Worm (Caenorhabditis elegans) whole organism, young adult: Measurements from ENCODE around the gene mmcm-1.
A peak's percentile ranks its signal among the peaks of the same experiment; 100 is the strongest.

Source experiments
- B0261.1 ChIP-seq: sonication (generic microtip); optimal IDR thresholded peaks from 2 replicates; lab custom pipeline; 2016; ENCODE audit warnings: mild to moderate bottlenecking, missing genetic modification characterization, moderate library complexity, missing compliant biosample characterization
- C17E4.6 ChIP-seq: fragments of 200-800 bp; sonication (Bioruptor generic); IDR thresholded peaks from 2 replicates; pipeline ENCODE4 v1.3.6; 2022; ENCODE audit warnings: missing genetic modification reagents, missing genetic modification characterization, missing compliant biosample characterization
- F37B4.10 ChIP-seq: fragments of 200-800 bp; sonication (Bioruptor generic); IDR thresholded peaks from 2 replicates; pipeline ENCODE4 v1.3.6; 2022; ENCODE audit warnings: missing genetic modification characterization, missing compliant biosample characterization
- F39B2.1 ChIP-seq: fragments of 200-800 bp; sonication (Bioruptor generic); IDR thresholded peaks from 2 replicates; pipeline ENCODE4 v1.3.6; 2022; ENCODE audit warnings: missing genetic modification reagents, missing genetic modification characterization, missing compliant biosample characterization
- F52B5.7 ChIP-seq: sonication (generic microtip); optimal IDR thresholded peaks from 2 replicates; lab custom pipeline; 2016; ENCODE audit warnings: mild to moderate bottlenecking, missing genetic modification characterization, missing compliant biosample characterization
- F57C9.4 ChIP-seq: sonication (generic microtip); optimal IDR thresholded peaks from 2 replicates; lab custom pipeline; 2017; ENCODE audit warnings: mild to moderate bottlenecking, missing genetic modification characterization, missing compliant biosample characterization
- K12H6.12 ChIP-seq: fragments of 200-800 bp; sonication (Bioruptor generic); optimal IDR thresholded peaks from 2 replicates; lab custom pipeline; 2018; ENCODE audit warnings: mild to moderate bottlenecking, missing genetic modification characterization, missing compliant biosample characterization
- T26A5.8 ChIP-seq: sonication (generic microtip); optimal IDR thresholded peaks from 2 replicates; lab custom pipeline; 2016; ENCODE audit warnings: missing genetic modification characterization, missing compliant biosample characterization
- Y53G8AR.9 ChIP-seq: fragments of 200-800 bp; sonication (Bioruptor generic); conservative IDR thresholded peaks from 2 replicates; pipeline ENCODE4 v1.3.6; 2022; ENCODE audit warnings: missing genetic modification reagents, missing genetic modification characterization, missing compliant biosample characterization
- Y79H2A.3 ChIP-seq: fragments of 200-800 bp; sonication (Bioruptor generic); conservative IDR thresholded peaks from 2 replicates; pipeline ENCODE4 v1.3.6; 2022; ENCODE audit warnings: missing genetic modification reagents, missing genetic modification characterization, missing compliant biosample characterization
- Y95B8A.8 ChIP-seq: fragments of 200-800 bp; sonication (Bioruptor generic); IDR thresholded peaks from 2 replicates; pipeline ENCODE4 v1.3.6; 2022; ENCODE audit warnings: missing genetic modification reagents, missing genetic modification characterization, missing compliant biosample characterization
- ZK185.1 ChIP-seq: sonication (generic microtip); optimal IDR thresholded peaks from 2 replicates; lab custom pipeline; 2016; ENCODE audit warnings: mild to moderate bottlenecking, missing genetic modification characterization, missing compliant biosample characterization; ENCODE audit not compliant: poor library complexity, severe bottlenecking
- attf-5 ChIP-seq: fragments of 200-800 bp; sonication (Bioruptor generic); optimal IDR thresholded peaks from 2 replicates; lab custom pipeline; 2018; ENCODE audit warnings: mild to moderate bottlenecking, missing genetic modification characterization, missing compliant biosample characterization
- attf-6 ChIP-seq: fragments of 200-800 bp; sonication (Bioruptor generic); IDR thresholded peaks from 2 replicates; pipeline ENCODE4 v1.3.6; 2022; ENCODE audit warnings: missing genetic modification reagents, missing genetic modification characterization, missing compliant biosample characterization
- ccch-3 ChIP-seq: fragments of 200-800 bp; sonication (Bioruptor generic); optimal IDR thresholded peaks from 2 replicates; lab custom pipeline; 2018; ENCODE audit warnings: mild to moderate bottlenecking, missing genetic modification characterization, missing compliant biosample characterization
- cebp-1 ChIP-seq, 2 experiments: fragments of 200-800 bp in 1 of 2; sonication (Bioruptor generic) in 1 of 2; sonication (generic microtip) in 1 of 2; IDR thresholded peaks in 1 of 2; optimal IDR thresholded peaks in 1 of 2; 2 replicates each; pipeline versions ENCODE4 v1.3.6 to Lab custom; 2017 to 2022; ENCODE audit warnings: missing compliant biosample characterization in 2 of 2, missing genetic modification characterization in 2 of 2, mild to moderate bottlenecking in 1 of 2, missing genetic modification reagents in 1 of 2, moderate library complexity in 1 of 2
- cebp-2 ChIP-seq: fragments of 200-800 bp; sonication (Bioruptor generic); IDR thresholded peaks from 2 replicates; pipeline ENCODE4 v1.3.6; 2022; ENCODE audit warnings: missing genetic modification characterization, missing compliant biosample characterization
- ceh-40 ChIP-seq: fragments of 200-800 bp; sonication (Bioruptor generic); IDR thresholded peaks from 2 replicates; pipeline ENCODE4 v1.3.6; 2022; ENCODE audit warnings: missing genetic modification characterization, missing compliant biosample characterization
- ceh-58 ChIP-seq: fragments of 200-800 bp; sonication (Bioruptor generic); IDR thresholded peaks from 2 replicates; pipeline ENCODE4 v1.3.6; 2022; ENCODE audit warnings: missing genetic modification characterization, missing compliant biosample characterization
- ceh-79 ChIP-seq: sonication (generic microtip); optimal IDR thresholded peaks from 2 replicates; lab custom pipeline; 2017; ENCODE audit warnings: mild to moderate bottlenecking, missing genetic modification characterization, missing compliant biosample characterization
- egl-44 ChIP-seq: fragments of 200-800 bp; sonication (Bioruptor generic); IDR thresholded peaks from 2 replicates; pipeline ENCODE4 v1.3.6; 2022; ENCODE audit warnings: missing genetic modification reagents, missing genetic modification characterization, missing compliant biosample characterization
- lag-1 ChIP-seq: fragments of 200-800 bp; sonication (Bioruptor generic); IDR thresholded peaks from 2 replicates; pipeline ENCODE4 v1.3.6; 2022; ENCODE audit warnings: missing genetic modification reagents, missing genetic modification characterization, missing compliant biosample characterization
- lir-1 ChIP-seq: fragments of 200-800 bp; sonication (Bioruptor generic); conservative IDR thresholded peaks from 2 replicates; pipeline ENCODE4 v1.3.6; 2022; ENCODE audit warnings: missing genetic modification reagents, missing genetic modification characterization, missing compliant biosample characterization
- lsl-1 ChIP-seq: fragments of 200-800 bp; sonication (Bioruptor generic); optimal IDR thresholded peaks from 2 replicates; lab custom pipeline; 2018; ENCODE audit warnings: mild to moderate bottlenecking, missing genetic modification characterization, moderate library complexity, missing compliant biosample characterization
- madf-6 ChIP-seq: fragments of 200-800 bp; sonication (Bioruptor generic); IDR thresholded peaks from 2 replicates; pipeline ENCODE4 v1.3.6; 2022; ENCODE audit warnings: missing genetic modification reagents, missing genetic modification characterization, missing compliant biosample characterization
- madf-8 ChIP-seq: fragments of 200-800 bp; sonication (Bioruptor generic); conservative IDR thresholded peaks from 2 replicates; pipeline ENCODE4 v1.3.6; 2022; ENCODE audit warnings: missing genetic modification reagents, missing genetic modification characterization, missing compliant biosample characterization
- mel-28 ChIP-seq: sonication (generic microtip); optimal IDR thresholded peaks from 2 replicates; lab custom pipeline; 2016; ENCODE audit warnings: borderline replicate concordance, mild to moderate bottlenecking, missing genetic modification characterization, missing compliant biosample characterization
- mxl-1 ChIP-seq: sonication (generic microtip); optimal IDR thresholded peaks from 2 replicates; lab custom pipeline; 2016; ENCODE audit warnings: missing genetic modification characterization, missing compliant biosample characterization
- nfya-2 ChIP-seq: fragments of 200-800 bp; sonication (Bioruptor generic); IDR thresholded peaks from 2 replicates; pipeline ENCODE4 v1.3.6; 2022; ENCODE audit warnings: missing genetic modification reagents, missing genetic modification characterization, missing compliant biosample characterization
- nhr-90 ChIP-seq: sonication (generic microtip); optimal IDR thresholded peaks from 2 replicates; lab custom pipeline; 2016; ENCODE audit warnings: missing genotype, mild to moderate bottlenecking, missing genetic modification characterization, missing compliant biosample characterization
- pbrm-1 ChIP-seq: fragments of 200-800 bp; sonication (Bioruptor generic); IDR thresholded peaks from 2 replicates; pipeline ENCODE4 v1.3.6; 2022; ENCODE audit warnings: missing genetic modification reagents, missing genetic modification characterization, missing compliant biosample characterization
- pha-4 ChIP-seq: fragments of 150-350 bp; sonication (generic microtip); optimal IDR thresholded peaks from 2 replicates; lab custom pipeline; 2014; ENCODE audit warnings: missing biosample characterization, missing genetic modification reagents, missing genetic modification characterization
- rpc-1 ChIP-seq, 2 experiments: fragments of 150-350 bp in 1 of 2; sonication (generic microtip) in 1 of 2; optimal IDR thresholded peaks; 2 replicates each; lab custom pipeline; 2014 to 2018; ENCODE audit warnings: missing biosample characterization in 1 of 2, missing genetic modification characterization in 1 of 2, missing genetic modification reagents in 1 of 2, missing genotype in 1 of 2
- sea-2 ChIP-seq: fragments of 200-800 bp; sonication (Bioruptor generic); IDR thresholded peaks from 2 replicates; pipeline ENCODE4 v1.3.6; 2022; ENCODE audit warnings: missing genetic modification characterization, missing compliant biosample characterization
- snpc-3.4 ChIP-seq: sonication (generic microtip); optimal IDR thresholded peaks from 2 replicates; lab custom pipeline; 2017; ENCODE audit warnings: missing genetic modification characterization, mild to moderate bottlenecking, missing compliant biosample characterization, antibody characterized with exemption, moderate library complexity, missing genotype, missing genetic modification reagents
- somi-1 ChIP-seq: fragments of 200-800 bp; sonication (Bioruptor generic); optimal IDR thresholded peaks from 2 replicates; lab custom pipeline; 2018; ENCODE audit warnings: mild to moderate bottlenecking, missing genetic modification characterization, missing compliant biosample characterization
- sptf-2 ChIP-seq: fragments of 200-800 bp; sonication (Bioruptor generic); optimal IDR thresholded peaks from 2 replicates; lab custom pipeline; 2018; ENCODE audit warnings: mild to moderate bottlenecking, missing genetic modification characterization, missing compliant biosample characterization
- tbp1 ChIP-seq: fragments of 200-800 bp; sonication (Bioruptor generic); optimal IDR thresholded peaks from 2 replicates; lab custom pipeline; 2018; ENCODE audit warnings: mild to moderate bottlenecking, missing genetic modification characterization, missing compliant biosample characterization
- tlf-1 ChIP-seq: fragments of 200-800 bp; sonication (Bioruptor generic); optimal IDR thresholded peaks from 2 replicates; lab custom pipeline; 2018; ENCODE audit warnings: mild to moderate bottlenecking, missing genetic modification characterization, missing compliant biosample characterization
- unc-130 ChIP-seq: sonication (generic microtip); optimal IDR thresholded peaks from 2 replicates; lab custom pipeline; 2016; ENCODE audit warnings: missing genetic modification reagents, missing genetic modification characterization, missing compliant biosample characterization
- zfh-2 ChIP-seq: fragments of 200-800 bp; sonication (Bioruptor generic); conservative IDR thresholded peaks from 2 replicates; pipeline ENCODE4 v1.3.6; 2022; ENCODE audit warnings: missing genetic modification reagents, missing genetic modification characterization, missing compliant biosample characterization
- zim-3 ChIP-seq: sonication (generic microtip); optimal IDR thresholded peaks from 2 replicates; lab custom pipeline; 2017; ENCODE audit warnings: mild to moderate bottlenecking, missing genetic modification characterization, moderate library complexity, missing compliant biosample characterization
- ztf-18 ChIP-seq: sonication (generic microtip); optimal IDR thresholded peaks from 2 replicates; lab custom pipeline; 2016; ENCODE audit warnings: missing genotype, mild to moderate bottlenecking, missing genetic modification characterization, missing compliant biosample characterization
- ztf-22 ChIP-seq: fragments of 200-800 bp; sonication (Bioruptor generic); optimal IDR thresholded peaks from 2 replicates; lab custom pipeline; 2018; ENCODE audit warnings: mild to moderate bottlenecking, missing genetic modification characterization, moderate library complexity, missing compliant biosample characterization
- ztf-25 ChIP-seq: fragments of 200-800 bp; sonication (Bioruptor generic); IDR thresholded peaks from 2 replicates; pipeline ENCODE4 v1.3.6; 2022; ENCODE audit warnings: missing genetic modification reagents, missing genetic modification characterization, missing compliant biosample characterization
- ztf-6 ChIP-seq: fragments of 200-800 bp; sonication (Bioruptor generic); IDR thresholded peaks from 2 replicates; pipeline ENCODE4 v1.3.6; 2022; ENCODE audit warnings: missing genetic modification reagents, missing genetic modification characterization, missing compliant biosample characterization

mmcm-1 gene

ce11 chrIII:3867937-3868929 lies 39.3 kb downstream of the mmcm-1 start:
- TF ChIP-seq snpc-3.4 (tag; lab: Kevin White, UChicago), result no peak
- no peak for TF ChIP-seq ztf-25 (GFP tag; lab: Robert Waterston, UW)
- TF ChIP-seq rpc-1 (optimal IDR thresholded peaks at IDR 0.05; lab: Kevin White, UChicago), result no peak
- no peak for TF ChIP-seq rpc-1 (tag; optimal IDR thresholded peaks at IDR 0.05; lab: Kevin White, UChicago)
- TF ChIP-seq ZK185.1 (tag; lab: Kevin White, UChicago), result no peak
- no peak for TF ChIP-seq zim-3
- no peak for TF ChIP-seq mxl-1 (tag; lab: Kevin White, UChicago)
- TF ChIP-seq C17E4.6 (GFP tag; lab: Robert Waterston, UW), result no peak
- TF ChIP-seq attf-5 (GFP tag; lab: Kevin White, UChicago), result no peak
- TF ChIP-seq ccch-3, result no peak
- no peak for TF ChIP-seq nhr-90
- no peak for TF ChIP-seq K12H6.12 (tag; lab: Kevin White, UChicago)
- peak; percentile 19 for TF ChIP-seq lsl-1
- peak; percentile 34; the same call in 1 of the 2 replicates for TF ChIP-seq Y53G8AR.9 (GFP tag; lab: Robert Waterston, UW)
- no peak for TF ChIP-seq cebp-1 (GFP tag; IDR thresholded peaks at IDR 0.05; lab: Robert Waterston, UW)
- peak; percentile 3 for TF ChIP-seq cebp-1 (tag; optimal IDR thresholded peaks at IDR 0.05; lab: Kevin White, UChicago)
- TF ChIP-seq ztf-18 (tag; lab: Kevin White, UChicago), result peak; percentile 37
- no peak for TF ChIP-seq tbp1 (GFP tag; lab: Kevin White, UChicago)
- no peak for TF ChIP-seq egl-44 (GFP tag; lab: Robert Waterston, UW)
- no peak for TF ChIP-seq pbrm-1 (GFP tag; lab: Robert Waterston, UW)
- TF ChIP-seq lir-1 (GFP tag; lab: Robert Waterston, UW), result no peak
- TF ChIP-seq sea-2 (GFP tag; lab: Robert Waterston, UW), result no peak
- TF ChIP-seq ceh-58 (GFP tag; lab: Robert Waterston, UW), result no peak
- TF ChIP-seq attf-6 (GFP tag; lab: Robert Waterston, UW), result peak; percentile 29; the same call in 1 of the 2 replicates
- no peak for TF ChIP-seq mel-28 (tag; lab: Kevin White, UChicago)
- TF ChIP-seq cebp-2 (GFP tag; lab: Robert Waterston, UW), result no peak
- TF ChIP-seq zfh-2 (GFP tag; lab: Robert Waterston, UW), result peak; percentile 59
- no peak for TF ChIP-seq tlf-1 (GFP tag; lab: Kevin White, UChicago)
- no peak for TF ChIP-seq F52B5.7 (tag; lab: Kevin White, UChicago)
- TF ChIP-seq lag-1, result no peak
- no peak for TF ChIP-seq Y95B8A.8 (GFP tag; lab: Robert Waterston, UW)
- TF ChIP-seq F37B4.10 (GFP tag; lab: Robert Waterston, UW), result no peak
- no peak for TF ChIP-seq pha-4 (tag; lab: Kevin White, UChicago)
- no peak; the same call in 1 of the 2 replicates for TF ChIP-seq madf-6 (GFP tag; lab: Robert Waterston, UW)
- 0 out of 2 replicates have a peak, but pooled peaks have one; percentile 51 for TF ChIP-seq Y79H2A.3 (GFP tag; lab: Robert Waterston, UW)
- peak; percentile 26; the same call in 1 of the 2 replicates for TF ChIP-seq ceh-40 (GFP tag; lab: Robert Waterston, UW)
- TF ChIP-seq ztf-6 (GFP tag; lab: Robert Waterston, UW), result no peak
- TF ChIP-seq ceh-79 (tag; lab: Kevin White, UChicago), result no peak
- no peak for TF ChIP-seq somi-1
- 0 out of 2 replicates have a peak, but pooled peaks have one; percentile 50 for TF ChIP-seq nfya-2 (GFP tag; lab: Robert Waterston, UW)
- no peak for TF ChIP-seq T26A5.8 (tag; lab: Kevin White, UChicago)
- TF ChIP-seq ztf-22 (GFP tag; lab: Kevin White, UChicago), result no peak
- no peak for TF ChIP-seq B0261.1 (tag; lab: Kevin White, UChicago)
- TF ChIP-seq unc-130 (GFP tag; lab: Kevin White, UChicago), result no peak
- TF ChIP-seq F39B2.1 (GFP tag; lab: Robert Waterston, UW), result no peak
- TF ChIP-seq madf-8 (GFP tag; lab: Robert Waterston, UW), result no peak
- TF ChIP-seq sptf-2 (GFP tag; lab: Kevin White, UChicago), result no peak
- TF ChIP-seq F57C9.4, result no peak
